Worm (Caenorhabditis elegans): ENCODE results near the gene fsn-1.

- no peak for TF ChIP-seq W03F9.2 (tag; optimal IDR thresholded peaks at IDR 0.05)
- TF ChIP-seq dao-5 (tag; optimal IDR thresholded peaks at IDR 0.05): no peak
These were observed 23.4 kb upstream of the fsn-1 start for ce11 chrIII:4913736-4914135.

All from whole organism, L4/young adult.